Worm (Caenorhabditis elegans): ENCODE results near the gene hda-10.

- TF ChIP-seq aly-2 (tag; optimal IDR thresholded peaks at IDR 0.05): no peak
- no peak for TF ChIP-seq ceh-16 (tag; optimal IDR thresholded peaks at IDR 0.05)
- TF ChIP-seq nhr-12 (tag; optimal IDR thresholded peaks at IDR 0.05): no peak
- TF ChIP-seq unc-62 (GFP tag; optimal IDR thresholded peaks at IDR 0.05): no peak
These were observed 24.2 kb upstream of the hda-10 start for ce11 chrII:13858352-13858751.
